Fruit fly (Drosophila melanogaster): ENCODE results near the gene Usp1.

dm6 chr3R:29214982-29215533 lies 13.9 kb upstream of the Usp1 start:
- TF ChIP-seq CG8478 (optimal IDR thresholded peaks at IDR 0.05): no peak
- no peak for TF ChIP-seq CTCF (optimal IDR thresholded peaks at IDR 0.05)
